Worm (Caenorhabditis elegans) whole organism, midembryonic: ENCODE results near the gene E02H4.6.

ENCODE experiments used
- T22C8.4 ChIP-seq: fragments of 200-800 bp; sonication (Bioruptor generic); IDR thresholded peaks from 2 replicates; pipeline ENCODE4 v1.3.6; 2022; ENCODE audit warnings: missing genetic modification characterization, missing compliant biosample characterization
- cog-1 ChIP-seq: sonication (generic microtip); optimal IDR thresholded peaks from 2 replicates; lab custom pipeline; 2016; ENCODE audit warnings: missing genetic modification characterization, missing compliant biosample characterization
- flt-1 ChIP-seq: fragments of 200-800 bp; sonication (Bioruptor generic); IDR thresholded peaks from 2 replicates; pipeline ENCODE4 v1.3.6; 2022; ENCODE audit warnings: missing genetic modification characterization, missing compliant biosample characterization
- klf-2 ChIP-seq: fragments of 200-800 bp; sonication (Bioruptor generic); conservative IDR thresholded peaks from 2 replicates; pipeline ENCODE4 v1.3.6; 2022; ENCODE audit warnings: missing genetic modification reagents, missing genetic modification characterization, missing compliant biosample characterization
- med-1 ChIP-seq: sonication (generic microtip); optimal IDR thresholded peaks from 2 replicates; lab custom pipeline; 2017; ENCODE audit warnings: missing genetic modification characterization, mild to moderate bottlenecking, missing compliant biosample characterization, antibody characterized with exemption, missing genetic modification reagents; ENCODE audit not compliant: insufficient read depth
- ref-1 ChIP-seq: fragments of 200-800 bp; sonication (Bioruptor generic); conservative IDR thresholded peaks from 2 replicates; pipeline ENCODE4 v1.3.6; 2022; ENCODE audit warnings: missing genetic modification reagents, missing genetic modification characterization, missing compliant biosample characterization
- tab-1 ChIP-seq: fragments of 200-800 bp; sonication (Bioruptor generic); IDR thresholded peaks from 2 replicates; pipeline ENCODE4 v1.3.6; 2022; ENCODE audit warnings: missing genetic modification characterization, missing compliant biosample characterization
- ztf-23 ChIP-seq: fragments of 200-800 bp; sonication (Bioruptor generic); IDR thresholded peaks from 2 replicates; pipeline ENCODE4 v1.3.6; 2022; ENCODE audit warnings: missing genetic modification reagents, missing genetic modification characterization, missing compliant biosample characterization
- ztf-29 ChIP-seq: fragments of 200-800 bp; sonication (Bioruptor generic); IDR thresholded peaks from 2 replicates; pipeline ENCODE4 v1.3.6; 2022; ENCODE audit warnings: missing genetic modification reagents, missing genetic modification characterization, missing compliant biosample characterization

The E02H4.6 gene

DNA sequence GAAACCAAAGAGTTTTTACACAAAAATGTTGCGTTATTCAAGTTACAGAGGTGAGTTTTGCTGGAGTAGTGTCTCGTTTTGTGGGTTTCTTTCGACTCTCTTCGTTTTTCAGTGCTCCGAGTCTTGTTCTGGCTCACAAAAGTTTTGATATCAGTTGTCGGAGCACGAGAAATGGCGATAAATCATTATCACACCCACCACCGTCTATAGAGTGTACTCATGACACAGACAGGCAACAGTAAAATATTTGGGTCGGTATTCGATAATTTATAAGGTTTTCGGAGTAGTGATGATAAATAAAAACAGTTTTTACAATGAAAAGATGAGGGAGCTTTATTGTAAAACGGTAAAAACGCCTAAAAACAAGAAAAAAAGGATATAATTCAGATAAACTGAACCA lies 44.0 kb downstream of the E02H4.6 start, which contains the start of gene ceh-37:
ceh-37 (minus strand) TSS at position 59 of the 400 bp plus-strand sequence.
- no peak for TF ChIP-seq cog-1 (tag; lab: Kevin White, UChicago)
- no peak for TF ChIP-seq klf-2 (GFP tag; lab: Robert Waterston, UW)
- TF ChIP-seq med-1 (GFP tag; lab: Kevin White, UChicago): no peak
- no peak for TF ChIP-seq ref-1 (GFP tag; lab: Robert Waterston, UW)
- TF ChIP-seq T22C8.4 (GFP tag; lab: Robert Waterston, UW): no peak
- TF ChIP-seq tab-1 (GFP tag; lab: Robert Waterston, UW): no peak
- no peak for TF ChIP-seq ztf-23
- no peak for TF ChIP-seq ztf-29 (GFP tag; lab: Robert Waterston, UW)
- no peak for TF ChIP-seq flt-1 (GFP tag; lab: Robert Waterston, UW)

DNA sequence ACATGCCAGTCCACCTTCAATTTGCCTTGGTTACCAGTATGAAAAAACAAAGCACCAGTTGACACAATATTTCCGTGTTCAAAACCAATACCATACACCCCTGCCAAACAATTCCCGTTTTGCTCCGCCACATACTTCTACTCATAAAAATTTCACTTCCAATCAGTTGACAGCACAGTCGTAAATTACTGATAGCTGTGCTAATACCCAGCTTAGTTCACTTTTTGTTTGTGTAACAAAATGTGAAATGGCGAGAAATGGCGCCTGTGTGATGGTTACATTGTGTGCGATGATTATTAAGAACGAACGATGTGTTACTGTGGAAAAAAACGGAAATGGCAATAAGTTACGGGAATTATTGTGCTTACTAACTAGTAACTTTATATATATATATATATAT lies 45.6 kb downstream of the E02H4.6 start:
- TF ChIP-seq klf-2 (GFP tag; lab: Robert Waterston, UW) (no peak), flt-1 (GFP tag; lab: Robert Waterston, UW) (no peak), T22C8.4 (GFP tag; lab: Robert Waterston, UW) (no peak), tab-1 (GFP tag; lab: Robert Waterston, UW) (no peak)
